Fruit fly (Drosophila melanogaster): Measurements from ENCODE around the gene Hex-A.

Gene Hex-A

dm6 chrX:9576147-9576503 lies 9.3 kb upstream of the Hex-A start, which contains the start of gene CG42395:
CG42395 (minus strand) TSS chrX:9576247.
- TF ChIP-seq sv (GFP tag; optimal IDR thresholded peaks at IDR 0.05), result no peak
- TF ChIP-seq Sp1 (GFP tag; optimal IDR thresholded peaks at IDR 0.05), result no peak
- no peak for TF ChIP-seq Hnf4 (GFP tag; optimal IDR thresholded peaks at IDR 0.05)
- TF ChIP-seq CG9705 (GFP tag; optimal IDR thresholded peaks at IDR 0.05), result no peak
- no peak for TF ChIP-seq br (GFP tag; optimal IDR thresholded peaks at IDR 0.05)
- no peak for TF ChIP-seq Abd-B (GFP tag; optimal IDR thresholded peaks at IDR 0.05)
- TF ChIP-seq Myc (optimal IDR thresholded peaks at IDR 0.05), result no peak
- no peak for TF ChIP-seq h (GFP tag; optimal IDR thresholded peaks at IDR 0.05)
- no peak for TF ChIP-seq dsf (GFP tag; optimal IDR thresholded peaks at IDR 0.05; ENCODE audit: borderline replicate concordance)
- TF ChIP-seq dl (GFP tag; optimal IDR thresholded peaks at IDR 0.05; ENCODE audit: insufficient read depth in 1 of 2, partially characterized antibody in 2 of 2), result no peak
- TF ChIP-seq GATAd (GFP tag; optimal IDR thresholded peaks at IDR 0.05), result no peak
- TF ChIP-seq foxo (GFP tag; optimal IDR thresholded peaks at IDR 0.05), result no peak

DNA sequence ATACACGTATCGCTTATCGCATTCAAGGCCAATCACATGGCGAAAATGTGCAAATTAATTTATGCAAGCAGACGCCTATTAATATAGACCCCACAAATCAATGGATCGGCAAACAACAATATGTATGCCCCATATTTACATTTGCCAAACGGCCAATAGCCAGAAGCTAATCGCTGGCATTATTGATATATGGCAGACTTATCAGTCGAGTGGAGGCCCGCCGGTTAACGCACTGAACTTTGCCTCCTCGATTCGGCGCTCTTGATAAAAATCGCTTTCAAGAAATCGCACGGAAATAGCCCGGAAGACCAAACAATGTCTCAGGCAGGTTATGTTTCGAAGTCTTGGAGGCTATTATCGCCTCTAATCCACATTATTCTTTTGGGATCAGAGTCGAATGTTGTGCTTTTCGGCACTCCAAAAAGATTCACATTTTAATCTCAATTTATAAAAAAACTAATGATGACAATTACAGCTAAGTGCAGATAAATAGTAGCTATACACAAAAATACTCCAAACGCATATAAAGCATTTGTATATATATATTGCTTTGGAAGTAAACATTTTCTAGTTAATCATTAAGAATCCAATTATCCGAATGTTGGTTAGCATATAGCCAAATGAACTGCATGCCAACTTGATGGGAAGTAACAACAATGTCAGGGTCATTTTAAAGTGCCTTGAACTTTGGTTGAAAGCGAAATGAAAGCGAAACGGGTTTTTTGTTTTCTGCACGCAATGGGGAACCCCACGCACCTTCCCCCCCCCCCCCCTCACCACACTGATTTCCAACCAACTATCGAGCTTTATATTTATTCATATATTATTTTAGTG lies 8.8 kb upstream of the Hex-A start:
- TF ChIP-seq tai (GFP tag; optimal IDR thresholded peaks at IDR 0.05), result no peak
- peak; percentile 68 for TF ChIP-seq Hr83 (GFP tag; optimal IDR thresholded peaks at IDR 0.05; ENCODE audit: poor library complexity, severe bottlenecking)
- no peak for TF ChIP-seq Rel (GFP tag; optimal IDR thresholded peaks at IDR 0.05)
- peak; percentile 99 for TF ChIP-seq Rel (tag; optimal IDR thresholded peaks at IDR 0.05)

- TF ChIP-seq CG32264 (GFP tag; optimal IDR thresholded peaks at IDR 0.05) (no peak), sv (GFP tag; optimal IDR thresholded peaks at IDR 0.05) (no peak), foxo (GFP tag; optimal IDR thresholded peaks at IDR 0.05) (no peak), dl (GFP tag; optimal IDR thresholded peaks at IDR 0.05; ENCODE audit: insufficient read depth in 1 of 2, partially characterized antibody in 2 of 2) (no peak), sage (GFP tag; optimal IDR thresholded peaks at IDR 0.05) (no peak), Hr83 (GFP tag; optimal IDR thresholded peaks at IDR 0.05; ENCODE audit: poor library complexity, severe bottlenecking) (no peak), woc (GFP tag; optimal IDR thresholded peaks at IDR 0.05) (no peak), lola (GFP tag; optimal IDR thresholded peaks at IDR 0.05) (no peak), pan (optimal IDR thresholded peaks at IDR 0.05) (no peak), OdsH (GFP tag; optimal IDR thresholded peaks at IDR 0.05) (no peak), Hr78 (GFP tag; optimal IDR thresholded peaks at IDR 0.05) (no peak)
Measured at dm6 chrX:9577338-9577644, 8.2 kb upstream of the Hex-A start.

DNA sequence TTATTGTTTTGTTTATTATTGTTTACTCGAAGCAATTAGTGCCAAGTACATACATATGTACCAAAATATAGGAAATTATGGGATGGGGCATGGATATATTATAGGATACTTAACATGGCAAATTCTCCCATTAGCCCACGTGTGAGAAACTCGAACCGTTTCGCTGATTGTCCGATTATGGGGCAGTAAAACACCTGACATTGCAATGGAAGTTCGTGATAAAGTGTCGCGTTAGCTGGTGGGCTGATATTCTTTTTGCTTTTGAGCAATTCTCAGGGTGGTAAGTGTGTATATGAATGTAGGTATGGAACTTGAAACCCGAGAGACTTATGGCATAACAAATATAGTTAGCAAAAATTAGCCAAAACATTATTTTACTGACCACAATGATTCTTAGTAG lies 7.5 kb upstream of the Hex-A start:
- TF ChIP-seq Hr83 (GFP tag; optimal IDR thresholded peaks at IDR 0.05; ENCODE audit: poor library complexity, severe bottlenecking) (peak; percentile 10), ey (GFP tag; optimal IDR thresholded peaks at IDR 0.05) (no peak)

- TF ChIP-seq brk (GFP tag; optimal IDR thresholded peaks at IDR 0.05) (peak; percentile 97), foxo (GFP tag; optimal IDR thresholded peaks at IDR 0.05) (peak; percentile 98 to 100), Hr83 (GFP tag; optimal IDR thresholded peaks at IDR 0.05; ENCODE audit: poor library complexity, severe bottlenecking) (peak; percentile 99), CG32264 (GFP tag; optimal IDR thresholded peaks at IDR 0.05) (peak; percentile 99), Dfd (GFP tag; optimal IDR thresholded peaks at IDR 0.05) (no peak), br (GFP tag; optimal IDR thresholded peaks at IDR 0.05) (peak; percentile 100), lola (GFP tag; optimal IDR thresholded peaks at IDR 0.05) (no peak), Jra (GFP tag; optimal IDR thresholded peaks at IDR 0.05) (peak; percentile 99), pan (optimal IDR thresholded peaks at IDR 0.05) (no peak), sage (GFP tag; optimal IDR thresholded peaks at IDR 0.05) (peak; percentile 96), Dif (GFP tag; optimal IDR thresholded peaks at IDR 0.05; ENCODE audit: partially characterized antibody) (no peak), dl (GFP tag; optimal IDR thresholded peaks at IDR 0.05; ENCODE audit: insufficient read depth in 1 of 2, partially characterized antibody in 2 of 2) (no peak), fru (GFP tag; optimal IDR thresholded peaks at IDR 0.05) (peak; percentile 100), OdsH (GFP tag; optimal IDR thresholded peaks at IDR 0.05) (peak; percentile 100), usp (GFP tag; optimal IDR thresholded peaks at IDR 0.05) (no peak), sv (GFP tag; optimal IDR thresholded peaks at IDR 0.05) (peak; percentile 97), Vsx2 (GFP tag; optimal IDR thresholded peaks at IDR 0.05; ENCODE audit: partially characterized antibody) (no peak), N (GFP tag; optimal IDR thresholded peaks at IDR 0.05) (no peak), Rel (GFP tag; optimal IDR thresholded peaks at IDR 0.05) (peak; percentile 93), Rel (tag; optimal IDR thresholded peaks at IDR 0.05) (peak; percentile 94), ey (GFP tag; optimal IDR thresholded peaks at IDR 0.05) (peak; percentile 100), Myc (optimal IDR thresholded peaks at IDR 0.05) (no peak), psq (GFP tag; optimal IDR thresholded peaks at IDR 0.05) (peak; percentile 100), dmrt93B (GFP tag; optimal IDR thresholded peaks at IDR 0.05) (peak; percentile 99), h (GFP tag; optimal IDR thresholded peaks at IDR 0.05) (peak; percentile 100), Mio (GFP tag; optimal IDR thresholded peaks at IDR 0.05) (peak; percentile 95), Abd-B (GFP tag; optimal IDR thresholded peaks at IDR 0.05) (no peak), tai (GFP tag; optimal IDR thresholded peaks at IDR 0.05) (peak; percentile 99), woc (GFP tag; optimal IDR thresholded peaks at IDR 0.05) (peak; percentile 99), CG9705 (GFP tag; optimal IDR thresholded peaks at IDR 0.05) (peak; percentile 97), dsf (GFP tag; optimal IDR thresholded peaks at IDR 0.05; ENCODE audit: borderline replicate concordance) (peak; percentile 96), HLH106 (tag; optimal IDR thresholded peaks at IDR 0.05) (peak; percentile 100)
Measured at dm6 chrX:9578696-9579509, 6.6 kb upstream of the Hex-A start.

Data from whole organism, wandering third instar larva.